Worm (Caenorhabditis elegans): ENCODE results near the gene F16B4.6.

Gene F16B4.6

ce11 chrV:1586906-1587305, at the start of gene F16B4.6:
Gene F16B4.6 (plus strand): TSS chrV:1587206.
- TF ChIP-seq dao-5 (tag; optimal IDR thresholded peaks at IDR 0.05) (no peak), W03F9.2 (tag; optimal IDR thresholded peaks at IDR 0.05) (no peak), him-1 (tag; optimal IDR thresholded peaks at IDR 0.05) (no peak)

ce11 chrV:1538842-1539241, 48.2 kb upstream of the F16B4.6 start:
- TF ChIP-seq dao-5 (tag; optimal IDR thresholded peaks at IDR 0.05) (no peak), W03F9.2 (tag; optimal IDR thresholded peaks at IDR 0.05) (no peak), him-1 (tag; optimal IDR thresholded peaks at IDR 0.05) (no peak)

- no peak for TF ChIP-seq W03F9.2 (tag; optimal IDR thresholded peaks at IDR 0.05)
- TF ChIP-seq dao-5 (tag; optimal IDR thresholded peaks at IDR 0.05), result no peak
- no peak for TF ChIP-seq him-1 (tag; optimal IDR thresholded peaks at IDR 0.05)
These were observed 46.8 kb upstream of the F16B4.6 start for ce11 chrV:1540249-1540648.

- TF ChIP-seq W03F9.2 (tag; optimal IDR thresholded peaks at IDR 0.05) (no peak), dao-5 (tag; optimal IDR thresholded peaks at IDR 0.05) (no peak), him-1 (tag; optimal IDR thresholded peaks at IDR 0.05) (no peak)
These were observed 45.2 kb upstream of the F16B4.6 start, which contains the start of gene oac-31 for ce11 chrV:1541786-1542185. Gene oac-31 (minus strand): TSS chrV:1541886.

- TF ChIP-seq him-1 (tag; optimal IDR thresholded peaks at IDR 0.05) (no peak), dao-5 (tag; optimal IDR thresholded peaks at IDR 0.05) (no peak), W03F9.2 (tag; optimal IDR thresholded peaks at IDR 0.05) (no peak)
These were observed 41.3 kb upstream of the F16B4.6 start, which contains the start of gene oac-32 for ce11 chrV:1545694-1546093. Gene oac-32 (minus strand): TSS chrV:1545783.

ce11 chrV:1547843-1548242, 39.2 kb upstream of the F16B4.6 start, which contains the start of gene F52F10.2:
Gene F52F10.2 (plus strand): TSS chrV:1548143.
- TF ChIP-seq him-1 (tag; optimal IDR thresholded peaks at IDR 0.05), result no peak
- TF ChIP-seq W03F9.2 (tag; optimal IDR thresholded peaks at IDR 0.05), result no peak

ce11 chrV:1550697-1551096, 36.3 kb upstream of the F16B4.6 start:
- TF ChIP-seq W03F9.2 (tag; optimal IDR thresholded peaks at IDR 0.05) (no peak), him-1 (tag; optimal IDR thresholded peaks at IDR 0.05) (no peak), dao-5 (tag; optimal IDR thresholded peaks at IDR 0.05) (no peak)

DNA sequence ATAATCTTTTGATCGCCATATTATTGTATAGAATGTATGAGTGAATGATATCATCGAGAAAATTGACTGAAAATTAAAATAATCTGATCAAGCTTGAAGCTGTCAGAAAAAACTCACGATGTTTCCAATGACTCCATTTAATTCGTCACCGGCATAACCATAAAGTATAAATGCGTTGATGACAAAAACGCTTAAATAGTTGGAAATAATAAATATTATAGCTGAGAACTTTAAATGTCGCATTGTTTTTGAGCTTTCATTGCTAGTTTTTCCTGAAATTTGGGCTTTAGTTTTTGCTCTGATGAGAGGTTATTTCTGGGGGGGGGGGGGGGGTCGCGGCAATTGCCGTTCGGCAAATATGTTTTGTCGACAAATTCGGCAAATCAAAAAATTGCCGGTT, 35.9 kb upstream of the F16B4.6 start:
- TF ChIP-seq him-1 (tag; optimal IDR thresholded peaks at IDR 0.05), result no peak
- TF ChIP-seq W03F9.2 (tag; optimal IDR thresholded peaks at IDR 0.05), result no peak
- no peak for TF ChIP-seq dao-5 (tag; optimal IDR thresholded peaks at IDR 0.05)

DNA sequence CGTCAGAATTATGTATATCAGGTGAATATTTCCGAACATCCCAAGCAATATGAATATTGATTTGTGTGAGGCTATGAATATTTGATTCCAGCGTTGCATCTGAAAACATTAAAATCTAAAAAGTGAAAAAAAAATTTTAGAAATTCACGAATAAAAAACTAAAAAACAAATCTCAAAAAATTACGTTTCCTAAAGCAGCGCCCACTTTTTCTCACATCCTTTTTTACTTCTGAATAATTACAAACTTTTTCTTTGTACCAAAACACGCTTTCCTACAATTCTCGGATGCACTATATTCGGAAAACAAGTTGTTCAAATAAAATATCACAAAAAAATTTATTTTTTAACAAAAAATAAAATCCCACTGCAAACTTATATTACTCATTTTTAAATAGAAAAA, 34.0 kb upstream of the F16B4.6 start, which contains the start of gene srsx-8:
TSS of gene srsx-8 (minus strand) at position 101 of the 400 bp plus-strand sequence.
- no peak for TF ChIP-seq dao-5 (tag; optimal IDR thresholded peaks at IDR 0.05)

- no peak for TF ChIP-seq W03F9.2 (tag; optimal IDR thresholded peaks at IDR 0.05)
- no peak for TF ChIP-seq dao-5 (tag; optimal IDR thresholded peaks at IDR 0.05)
- no peak for TF ChIP-seq him-1 (tag; optimal IDR thresholded peaks at IDR 0.05)
These were observed 31.9 kb upstream of the F16B4.6 start for ce11 chrV:1555072-1555471.

DNA sequence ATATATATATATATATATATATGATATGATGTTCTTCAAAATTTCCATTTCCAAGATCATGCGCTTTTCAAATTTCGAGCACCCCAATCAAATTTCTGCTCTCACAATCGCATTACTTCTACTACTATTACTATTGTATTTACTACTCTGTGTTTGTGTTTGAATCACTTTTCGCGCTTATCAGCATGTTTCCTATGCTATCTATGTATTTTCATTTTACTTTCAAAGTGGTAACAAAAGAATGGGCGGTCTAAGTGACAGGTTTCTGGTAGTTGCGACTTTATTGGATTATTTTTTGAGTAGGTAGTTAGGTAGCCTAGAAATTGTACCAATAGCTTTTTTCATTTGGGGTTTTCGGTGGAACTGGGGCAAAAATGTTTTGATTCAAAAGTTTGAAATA, 28.9 kb upstream of the F16B4.6 start:
- TF ChIP-seq him-1 (tag; optimal IDR thresholded peaks at IDR 0.05), result no peak
- TF ChIP-seq W03F9.2 (tag; optimal IDR thresholded peaks at IDR 0.05), result no peak
- no peak for TF ChIP-seq dao-5 (tag; optimal IDR thresholded peaks at IDR 0.05)

DNA sequence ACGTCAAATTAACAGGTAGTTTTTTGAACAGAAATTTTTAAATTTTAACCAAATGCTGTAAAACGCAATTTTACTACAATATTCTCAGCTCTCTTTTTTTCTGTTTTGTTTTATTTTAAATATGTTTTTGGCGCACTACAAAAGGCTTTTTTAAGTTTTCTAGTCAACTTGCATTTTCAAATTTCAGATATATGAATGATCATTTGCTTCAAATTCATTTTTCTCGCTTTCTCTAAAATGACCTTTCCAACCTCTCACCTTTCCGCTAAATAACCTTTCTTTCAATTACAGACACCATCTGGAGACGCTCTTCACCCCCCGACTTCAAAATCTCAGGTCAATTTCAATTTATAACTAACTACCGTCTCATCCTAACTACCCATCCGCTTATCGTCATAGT, 20.2 kb upstream of the F16B4.6 start, which contains the start of gene cdc-25.2:
TSS of gene cdc-25.2 (plus strand) at position 301 of the 400 bp plus-strand sequence.
- TF ChIP-seq dao-5 (tag; optimal IDR thresholded peaks at IDR 0.05), result no peak
- TF ChIP-seq W03F9.2 (tag; optimal IDR thresholded peaks at IDR 0.05), result no peak
- no peak for TF ChIP-seq him-1 (tag; optimal IDR thresholded peaks at IDR 0.05)

DNA sequence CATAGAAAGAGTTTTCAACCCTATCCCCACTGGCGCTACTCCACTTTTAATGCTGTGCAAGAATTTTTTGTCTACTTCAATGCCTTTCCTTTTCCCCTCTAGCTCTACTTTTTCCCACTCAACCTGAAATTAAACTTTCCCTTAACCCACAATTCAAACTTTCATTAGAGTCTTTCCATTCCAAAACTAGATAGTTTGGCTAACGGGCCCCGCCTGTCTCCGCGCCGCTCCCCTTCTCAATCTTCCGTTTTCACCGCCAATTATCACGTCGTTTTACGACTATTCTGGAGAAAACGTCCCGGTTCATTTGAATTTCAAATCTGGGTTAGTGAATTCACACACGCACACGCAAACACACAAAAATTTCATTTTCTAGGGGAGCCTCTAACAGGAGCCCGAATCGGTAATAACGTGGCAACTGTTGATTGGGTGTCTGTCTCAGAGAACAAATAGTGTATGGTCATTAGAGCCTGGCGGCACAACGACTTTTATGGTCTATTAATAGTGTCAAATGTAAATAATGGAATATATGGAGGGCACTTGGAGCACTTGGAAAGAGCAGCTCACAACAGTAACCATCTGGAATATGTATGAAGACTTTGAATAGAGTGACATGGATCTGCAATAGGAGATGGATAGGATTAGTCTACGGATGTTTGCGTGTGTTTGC, 17.1 kb upstream of the F16B4.6 start:
- TF ChIP-seq him-1 (tag; optimal IDR thresholded peaks at IDR 0.05) (no peak), W03F9.2 (tag; optimal IDR thresholded peaks at IDR 0.05) (no peak), dao-5 (tag; optimal IDR thresholded peaks at IDR 0.05) (no peak)

- no peak for TF ChIP-seq W03F9.2 (tag; optimal IDR thresholded peaks at IDR 0.05)
- no peak for TF ChIP-seq him-1 (tag; optimal IDR thresholded peaks at IDR 0.05)
- TF ChIP-seq dao-5 (tag; optimal IDR thresholded peaks at IDR 0.05), result no peak
These were observed 16.3 kb upstream of the F16B4.6 start for ce11 chrV:1570679-1571078.

ce11 chrV:1572585-1572984, 14.4 kb upstream of the F16B4.6 start:
- TF ChIP-seq him-1 (tag; optimal IDR thresholded peaks at IDR 0.05) (no peak), dao-5 (tag; optimal IDR thresholded peaks at IDR 0.05) (no peak)

All from whole organism, L4/young adult.